Worm (Caenorhabditis elegans) whole organism, early embryonic: ENCODE data around the gene srx-59.

Experiments
- B0310.2 ChIP-seq: sonication (generic microtip); optimal IDR thresholded peaks from 2 replicates; lab custom pipeline; 2016; ENCODE audit warnings: mild to moderate bottlenecking, missing genetic modification characterization, missing compliant biosample characterization
- F13C5.2 ChIP-seq: sonication (generic microtip); optimal IDR thresholded peaks from 2 replicates; lab custom pipeline; 2017; ENCODE audit warnings: mild to moderate bottlenecking, missing genetic modification characterization, inconsistent platforms, missing compliant biosample characterization
- aly-1 ChIP-seq: sonication (generic microtip); optimal IDR thresholded peaks from 2 replicates; lab custom pipeline; 2016; ENCODE audit warnings: missing genetic modification characterization, missing compliant biosample characterization
- ama-1 ChIP-seq: fragments of 150-350 bp; optimal IDR thresholded peaks from 2 replicates; lab custom pipeline; 2014
- ceh-13 ChIP-seq: fragments of 200-800 bp; sonication (Bioruptor generic); optimal IDR thresholded peaks from 2 replicates; lab custom pipeline; 2018; ENCODE audit warnings: mild to moderate bottlenecking, missing genetic modification characterization, missing compliant biosample characterization
- ceh-36 ChIP-seq: sonication (generic microtip); optimal IDR thresholded peaks from 2 replicates; lab custom pipeline; 2016; ENCODE audit warnings: missing genetic modification characterization, inconsistent platforms, missing compliant biosample characterization
- ets-7 ChIP-seq: sonication (generic microtip); optimal IDR thresholded peaks from 2 replicates; lab custom pipeline; 2016; ENCODE audit warnings: missing genotype, missing genetic modification characterization, missing compliant biosample characterization
- flt-1 ChIP-seq: fragments of 200-800 bp; sonication (Bioruptor generic); IDR thresholded peaks from 2 replicates; pipeline ENCODE4 v1.3.6; 2022; ENCODE audit warnings: missing genetic modification characterization, missing compliant biosample characterization
- hmbx-1 ChIP-seq: sonication (generic microtip); optimal IDR thresholded peaks from 2 replicates; lab custom pipeline; 2016; ENCODE audit warnings: mild to moderate bottlenecking, missing genetic modification characterization, missing compliant biosample characterization
- hmg-4 ChIP-seq: fragments of 200-800 bp; sonication (Bioruptor generic); optimal IDR thresholded peaks from 2 replicates; lab custom pipeline; 2018; ENCODE audit warnings: mild to moderate bottlenecking, missing genetic modification characterization, missing compliant biosample characterization
- hnd-1 ChIP-seq: sonication (generic microtip); optimal IDR thresholded peaks from 2 replicates; lab custom pipeline; 2016; ENCODE audit warnings: missing genetic modification characterization, missing compliant biosample characterization
- pes-1 ChIP-seq: fragments of 200-800 bp; sonication (Bioruptor generic); IDR thresholded peaks from 2 replicates; pipeline ENCODE4 v1.3.6; 2022; ENCODE audit warnings: missing genetic modification reagents, missing genetic modification characterization, missing compliant biosample characterization
- scrt-1 ChIP-seq: fragments of 200-800 bp; sonication (Bioruptor generic); IDR thresholded peaks from 2 replicates; pipeline ENCODE4 v1.3.6; 2022; ENCODE audit warnings: missing genetic modification characterization, missing compliant biosample characterization
- sea-1 ChIP-seq: fragments of 200-800 bp; sonication (Bioruptor generic); conservative IDR thresholded peaks from 2 replicates; pipeline ENCODE4 v1.3.6; 2022; ENCODE audit warnings: missing genetic modification characterization, missing compliant biosample characterization
- tbx-11 ChIP-seq: fragments of 200-800 bp; sonication (Bioruptor generic); IDR thresholded peaks from 2 replicates; pipeline ENCODE4 v1.3.6; 2022; ENCODE audit warnings: missing genetic modification characterization, missing compliant biosample characterization
- tbx-37 ChIP-seq: fragments of 200-800 bp; sonication (Bioruptor generic); conservative IDR thresholded peaks from 2 replicates; pipeline ENCODE4 v1.3.6; 2022; ENCODE audit warnings: missing genetic modification reagents, missing genetic modification characterization, missing compliant biosample characterization
- tra-4 ChIP-seq: sonication (generic microtip); optimal IDR thresholded peaks from 2 replicates; lab custom pipeline; 2017; ENCODE audit warnings: missing genetic modification characterization, missing compliant biosample characterization

srx-59 gene

ce11 chrV:7015872-7016271 lies 44.2 kb downstream of the srx-59 start, which contains the start of gene C33G8.13:
C33G8.13 (minus strand) TSS chrV:7015972.
- no peak for TF ChIP-seq ama-1 (lab: Kevin White, UChicago)
- TF ChIP-seq ets-7 (tag; lab: Kevin White, UChicago): no peak
- no peak for TF ChIP-seq B0310.2
- no peak for TF ChIP-seq flt-1 (GFP tag; lab: Robert Waterston, UW)
- TF ChIP-seq F13C5.2 (tag; lab: Kevin White, UChicago): no peak
- no peak for TF ChIP-seq hmbx-1 (tag; lab: Kevin White, UChicago)
- no peak for TF ChIP-seq scrt-1
- TF ChIP-seq tbx-37 (GFP tag; lab: Robert Waterston, UW): no peak
- no peak for TF ChIP-seq tra-4 (tag; lab: Kevin White, UChicago)

- TF ChIP-seq flt-1 (GFP tag; lab: Robert Waterston, UW) (no peak), scrt-1 (no peak), aly-1 (no peak), hnd-1 (no peak), tbx-11 (no peak), hmg-4 (GFP tag; lab: Kevin White, UChicago) (no peak), ceh-13 (GFP tag; lab: Kevin White, UChicago) (no peak), pes-1 (GFP tag; lab: Robert Waterston, UW) (no peak), ets-7 (tag; lab: Kevin White, UChicago) (no peak), F13C5.2 (tag; lab: Kevin White, UChicago) (no peak), B0310.2 (no peak), tbx-37 (GFP tag; lab: Robert Waterston, UW) (no peak), ceh-36 (tag; lab: Kevin White, UChicago) (no peak), tra-4 (tag; lab: Kevin White, UChicago) (no peak), hmbx-1 (tag; lab: Kevin White, UChicago) (no peak), sea-1 (GFP tag; lab: Robert Waterston, UW) (no peak), ama-1 (lab: Kevin White, UChicago) (no peak)
Measured at ce11 chrV:7017059-7017458, 45.4 kb downstream of the srx-59 start, which contains the start of gene srsx-32. srsx-32 (plus strand) TSS chrV:7017359.

ce11 chrV:7021772-7022171 lies 50.1 kb downstream of the srx-59 start, which contains the start of gene F20A1.4:
F20A1.4 (minus strand) TSS chrV:7021872.
- no peak for TF ChIP-seq flt-1 (GFP tag; lab: Robert Waterston, UW)
- no peak for TF ChIP-seq hmg-4 (GFP tag; lab: Kevin White, UChicago)
- no peak for TF ChIP-seq B0310.2
- TF ChIP-seq scrt-1: no peak
- TF ChIP-seq ceh-36 (tag; lab: Kevin White, UChicago): no peak
- no peak for TF ChIP-seq pes-1 (GFP tag; lab: Robert Waterston, UW)
- no peak for TF ChIP-seq ama-1 (lab: Kevin White, UChicago)
- TF ChIP-seq ceh-13 (GFP tag; lab: Kevin White, UChicago): no peak
- TF ChIP-seq tbx-11: no peak
- TF ChIP-seq tra-4 (tag; lab: Kevin White, UChicago): no peak
- TF ChIP-seq hnd-1: no peak
- TF ChIP-seq tbx-37 (GFP tag; lab: Robert Waterston, UW): no peak
- TF ChIP-seq ets-7 (tag; lab: Kevin White, UChicago): no peak
- TF ChIP-seq sea-1 (GFP tag; lab: Robert Waterston, UW): no peak
- no peak for TF ChIP-seq F13C5.2 (tag; lab: Kevin White, UChicago)
- no peak for TF ChIP-seq aly-1
